Fruit fly (Drosophila melanogaster) ovary, adult (tissue): ENCODE data around the gene UbcE2M.
"Not testable (repeated sequence)": the region's sequence is repeated elsewhere in the genome, so short reads cannot be mapped to it uniquely, and the experiment has no call there.

Experiments
- CG17801 ChIP-seq: fragments of 200-800 bp; optimal IDR thresholded peaks from 2 replicates; lab custom pipeline; 2019; ENCODE audit warnings: missing biosample characterization, mild to moderate bottlenecking, missing genetic modification characterization, moderate library complexity; ENCODE audit not compliant: partially characterized antibody

Gene UbcE2M

dm6 chr3L:8197779-8198279 is at the start of gene UbcE2M, which contains the start of gene Dhps:
Gene UbcE2M, minus strand, starts transcription at chr3L:8197987.
Gene Dhps, plus strand, starts transcription at chr3L:8198207.
- TF ChIP-seq CG17801 (GFP tag; lab: Kevin White, UChicago), result peak; percentile 73

dm6 chr3L:8240932-8241331 is 43.1 kb upstream of the UbcE2M start:
- no peak for TF ChIP-seq CG17801 (GFP tag; lab: Kevin White, UChicago)

- TF ChIP-seq CG17801 (GFP tag; lab: Kevin White, UChicago), result no peak
Observed at dm6 chr3L:8240501-8240900, 42.7 kb upstream of the UbcE2M start, which contains the start of gene CG7213. Gene CG7213, minus strand, starts transcription at chr3L:8240601.

- not testable (repeated sequence) for TF ChIP-seq CG17801 (GFP tag; lab: Kevin White, UChicago)
Observed at dm6 chr3L:8238347-8238746, 40.6 kb upstream of the UbcE2M start, which contains the start of gene Dscam4. Gene Dscam4, plus strand, starts transcription at chr3L:8238647.

- TF ChIP-seq CG17801 (GFP tag; lab: Kevin White, UChicago), result no peak
Observed at dm6 chr3L:8228924-8229323, 31.1 kb upstream of the UbcE2M start, which contains the start of gene eIF4E3. Gene eIF4E3, plus strand, starts transcription at chr3L:8229224.

dm6 chr3L:8221835-8222234 is 24.0 kb upstream of the UbcE2M start, which contains the start of gene CG13678:
Gene CG13678, plus strand, starts transcription at chr3L:8222141.
- no peak for TF ChIP-seq CG17801 (GFP tag; lab: Kevin White, UChicago)

- no peak for TF ChIP-seq CG17801 (GFP tag; lab: Kevin White, UChicago)
Observed at dm6 chr3L:8219687-8220086, 21.9 kb upstream of the UbcE2M start.

- no peak for TF ChIP-seq CG17801 (GFP tag; lab: Kevin White, UChicago)
Observed at dm6 chr3L:8218883-8219282, 21.1 kb upstream of the UbcE2M start, which contains the start of gene CG13674. Gene CG13674, minus strand, starts transcription at chr3L:8218983.

- TF ChIP-seq CG17801 (GFP tag; lab: Kevin White, UChicago), result no peak
Observed at dm6 chr3L:8214980-8215379, 17.2 kb upstream of the UbcE2M start, which contains the start of gene CG8012. Gene CG8012, plus strand, starts transcription at chr3L:8215280.

- no peak for TF ChIP-seq CG17801 (GFP tag; lab: Kevin White, UChicago)
Observed at dm6 chr3L:8211590-8211989, 13.8 kb upstream of the UbcE2M start, which contains the start of gene CG8006. Gene CG8006, plus strand, starts transcription at chr3L:8211890.

dm6 chr3L:8210596-8210995 is 12.8 kb upstream of the UbcE2M start, which contains the start of gene tut:
Gene tut, minus strand, starts transcription at chr3L:8210743.
- TF ChIP-seq CG17801 (GFP tag; lab: Kevin White, UChicago), result no peak

- no peak for TF ChIP-seq CG17801 (GFP tag; lab: Kevin White, UChicago)
Observed at dm6 chr3L:8202317-8202842, 4.6 kb upstream of the UbcE2M start, which contains the start of the genes CG7366 and CG13679. Gene CG7366, minus strand, starts transcription at chr3L:8202417. Gene CG13679, plus strand, starts transcription at chr3L:8202792.

dm6 chr3L:8193016-8193415 is 4.8 kb downstream of the UbcE2M start, which contains the start of gene CG7387:
Gene CG7387, minus strand, starts transcription at chr3L:8193116.
- no peak for TF ChIP-seq CG17801 (GFP tag; lab: Kevin White, UChicago)

dm6 chr3L:8191042-8191613 is 6.7 kb downstream of the UbcE2M start, which contains the start of gene MED24:
Gene MED24, plus strand, starts transcription at chr3L:8191270.
- peak; percentile 19 for TF ChIP-seq CG17801 (GFP tag; lab: Kevin White, UChicago)

dm6 chr3L:8189234-8189633 is 8.6 kb downstream of the UbcE2M start:
- TF ChIP-seq CG17801 (GFP tag; lab: Kevin White, UChicago), result no peak
